Worm (Caenorhabditis elegans) whole organism, L1 larva: ENCODE results near the gene slc-25A26.

Source experiments
- dsc-1 ChIP-seq: sonication (generic microtip); optimal IDR thresholded peaks from 2 replicates; lab custom pipeline; 2016; ENCODE audit warnings: mild to moderate bottlenecking, missing genetic modification characterization, missing compliant biosample characterization
- efl-1 ChIP-seq, 4 experiments: fragments of 150-350 bp; optimal IDR thresholded peaks in 3 of 4; peaks in 1 of 4; 1 replicate in 1 of 4; 2 replicates in 3 of 4; lab custom pipeline; 2014; ENCODE audit warnings: missing biosample characterization in 2 of 4, missing genetic modification characterization in 2 of 4, missing genetic modification reagents in 2 of 4
- elt-2 ChIP-seq: sonication (generic microtip); optimal IDR thresholded peaks from 2 replicates; lab custom pipeline; 2016; ENCODE audit warnings: missing genetic modification characterization, mild to moderate bottlenecking, inconsistent platforms, missing compliant biosample characterization, missing genetic modification reagents
- fos-1 ChIP-seq: fragments of 150-350 bp; optimal IDR thresholded peaks from 2 replicates; lab custom pipeline; 2014; ENCODE audit warnings: missing biosample characterization, missing genetic modification characterization
- isw-1 ChIP-seq: fragments of 200-800 bp; sonication (Bioruptor generic); IDR thresholded peaks from 2 replicates; pipeline ENCODE4 v1.3.6; 2022; ENCODE audit warnings: missing genetic modification characterization, missing compliant biosample characterization
- lir-3 ChIP-seq: sonication (generic microtip); optimal IDR thresholded peaks from 2 replicates; lab custom pipeline; 2016; ENCODE audit warnings: mild to moderate bottlenecking, missing genetic modification characterization, moderate library complexity, missing compliant biosample characterization; ENCODE audit not compliant: poor library complexity
- mep-1 ChIP-seq: fragments of 150-350 bp; optimal IDR thresholded peaks from 2 replicates; lab custom pipeline; 2014; ENCODE audit warnings: missing biosample characterization, missing genetic modification characterization
- nhr-28 ChIP-seq: fragments of 150-350 bp; optimal IDR thresholded peaks from 2 replicates; lab custom pipeline; 2014; ENCODE audit warnings: missing biosample characterization, missing genetic modification characterization
- nhr-84 ChIP-seq: sonication (generic microtip); optimal IDR thresholded peaks from 2 replicates; lab custom pipeline; 2017; ENCODE audit warnings: missing biosample characterization, missing genetic modification characterization
- pag-3 ChIP-seq: sonication (generic microtip); optimal IDR thresholded peaks from 2 replicates; lab custom pipeline; 2017; ENCODE audit warnings: missing genetic modification characterization, mild to moderate bottlenecking, missing compliant biosample characterization, antibody characterized with exemption, borderline replicate concordance; ENCODE audit not compliant: insufficient read depth
- unc-62 ChIP-seq: fragments of 150-350 bp; optimal IDR thresholded peaks from 2 replicates; lab custom pipeline; 2014; ENCODE audit warnings: missing biosample characterization, missing genetic modification reagents, missing genetic modification characterization

ce11 chrIV:8888525-8889026, 41.7 kb upstream of the slc-25A26 start, which contains the start of gene oma-1:
- TF ChIP-seq fos-1 (no peak), elt-2 (tag; lab: Kevin White, UChicago) (no peak), nhr-28 (tag; lab: Kevin White, UChicago) (no peak), lir-3 (tag; lab: Kevin White, UChicago) (no peak), mep-1 (tag; lab: Kevin White, UChicago) (no peak), efl-1 (optimal IDR thresholded peaks at IDR 0.05; lab: Kevin White, UChicago) (no peak), efl-1 (GFP tag; optimal IDR thresholded peaks at IDR 0.05 in 1 of 2; lab: Kevin White, UChicago) (no peak), isw-1 (GFP tag; lab: Robert Waterston, UW) (no peak), nhr-84 (tag; lab: Kevin White, UChicago) (no peak), pag-3 (tag; lab: Kevin White, UChicago) (no peak), unc-62 (GFP tag; lab: Kevin White, UChicago) (no peak), dsc-1 (tag; lab: Kevin White, UChicago) (no peak)
